Worm (Caenorhabditis elegans): ENCODE data around the gene mrp-5.
A peak's percentile ranks its signal among the peaks of the same experiment; 100 is the strongest.
"Not testable (repeated sequence)": the region's sequence is repeated elsewhere in the genome, so short reads cannot be mapped to it uniquely, and the experiment has no call there.

mrp-5 gene

ce11 chrX:14969615-14970014, 23.5 kb upstream of the mrp-5 start:
- TF ChIP-seq unc-130 (tag; optimal IDR thresholded peaks at IDR 0.05): no peak
- TF ChIP-seq ceh-88 (GFP tag; IDR thresholded peaks at IDR 0.05): no peak
- no peak for TF ChIP-seq hpl-2 (GFP tag; optimal IDR thresholded peaks at IDR 0.05)
- no peak for TF ChIP-seq ceh-82 (tag; optimal IDR thresholded peaks at IDR 0.05)
- no peak for TF ChIP-seq aha-1 (tag; optimal IDR thresholded peaks at IDR 0.05)
- TF ChIP-seq dsc-1 (tag; optimal IDR thresholded peaks at IDR 0.05): no peak
- no peak for TF ChIP-seq nhr-20 (tag; optimal IDR thresholded peaks at IDR 0.05)
- no peak for TF ChIP-seq jun-1 (tag; optimal IDR thresholded peaks at IDR 0.05)
- TF ChIP-seq snpc-4 (tag; optimal IDR thresholded peaks at IDR 0.05): no peak
- no peak for TF ChIP-seq lin-39 (tag; optimal IDR thresholded peaks at IDR 0.05)
- no peak for TF ChIP-seq unc-30 (tag; optimal IDR thresholded peaks at IDR 0.05)
- no peak for TF ChIP-seq xbp-1 (tag; optimal IDR thresholded peaks at IDR 0.05)
- no peak for TF ChIP-seq ama-1 (optimal IDR thresholded peaks at IDR 0.05)
- TF ChIP-seq zag-1 (tag; optimal IDR thresholded peaks at IDR 0.05): no peak

- TF ChIP-seq snpc-4 (tag; optimal IDR thresholded peaks at IDR 0.05); efl-1 (optimal IDR thresholded peaks at IDR 0.05); efl-1 (GFP tag; optimal IDR thresholded peaks at IDR 0.05 in 1 of 2); unc-86 (tag; optimal IDR thresholded peaks at IDR 0.05): not testable (repeated sequence)
These were observed 20.4 kb upstream of the mrp-5 start, which contains the start of gene F20D1.22 for ce11 chrX:14966515-14966914. F20D1.22 (plus strand) TSS chrX:14966815.

ce11 chrX:14965761-14966160, 19.6 kb upstream of the mrp-5 start, which contains the start of gene F45B8.5:
F45B8.5 (plus strand) TSS chrX:14966061.
- TF ChIP-seq fos-1 (tag; optimal IDR thresholded peaks at IDR 0.05) (no peak), fkh-4 (tag; optimal IDR thresholded peaks at IDR 0.05; ENCODE audit: borderline replicate concordance) (no peak), ztf-4 (tag; optimal IDR thresholded peaks at IDR 0.05) (no peak), unc-30 (tag; optimal IDR thresholded peaks at IDR 0.05) (no peak), jun-1 (tag; optimal IDR thresholded peaks at IDR 0.05) (no peak), nhr-12 (tag; optimal IDR thresholded peaks at IDR 0.05) (no peak), nhr-90 (tag; optimal IDR thresholded peaks at IDR 0.05; ENCODE audit: poor library complexity) (no peak), unc-130 (tag; optimal IDR thresholded peaks at IDR 0.05) (no peak), hlh-4 (tag; optimal IDR thresholded peaks at IDR 0.05) (no peak), tbx-2 (tag; optimal IDR thresholded peaks at IDR 0.05) (no peak), fkh-8 (tag; optimal IDR thresholded peaks at IDR 0.05) (no peak), lin-14 (GFP tag; optimal IDR thresholded peaks at IDR 0.05) (no peak), elt-3 (tag; optimal IDR thresholded peaks at IDR 0.05) (no peak), ces-1 (GFP tag; optimal IDR thresholded peaks at IDR 0.05) (no peak), nhr-19 (GFP tag; conservative IDR thresholded peaks at IDR 0.05) (no peak), irx-1 (tag; optimal IDR thresholded peaks at IDR 0.05) (no peak)

ce11 chrX:14964253-14964652, 18.1 kb upstream of the mrp-5 start, which contains the start of gene rgs-11:
rgs-11 (plus strand) TSS chrX:14964553.
- TF ChIP-seq ztf-4 (tag; optimal IDR thresholded peaks at IDR 0.05) (no peak), nhr-28 (tag; optimal IDR thresholded peaks at IDR 0.05) (no peak), zip-4 (GFP tag; optimal IDR thresholded peaks at IDR 0.05) (no peak), nhr-76 (tag; optimal IDR thresholded peaks at IDR 0.05) (no peak), ceh-90 (tag; optimal IDR thresholded peaks at IDR 0.05) (no peak), dpl-1 (GFP tag; optimal IDR thresholded peaks at IDR 0.05) (no peak), efl-1 (optimal IDR thresholded peaks at IDR 0.05) (no peak), efl-1 (GFP tag; optimal IDR thresholded peaks at IDR 0.05 in 1 of 2) (no peak), ztf-11 (tag; optimal IDR thresholded peaks at IDR 0.05) (no peak)

- TF ChIP-seq lin-15B (tag; optimal IDR thresholded peaks at IDR 0.05): no peak
- no peak for TF ChIP-seq snpc-4 (tag; optimal IDR thresholded peaks at IDR 0.05)
- no peak for TF ChIP-seq C34B4.2 (tag; optimal IDR thresholded peaks at IDR 0.05)
- no peak for TF ChIP-seq hpl-2 (GFP tag; optimal IDR thresholded peaks at IDR 0.05)
- no peak for TF ChIP-seq blmp-1 (tag; optimal IDR thresholded peaks at IDR 0.05)
- no peak for TF ChIP-seq mab-9 (GFP tag; IDR thresholded peaks at IDR 0.05)
- TF ChIP-seq lin-14 (GFP tag; optimal IDR thresholded peaks at IDR 0.05): no peak
- no peak for TF ChIP-seq efl-1 (optimal IDR thresholded peaks at IDR 0.05)
- TF ChIP-seq efl-1 (GFP tag; optimal IDR thresholded peaks at IDR 0.05 in 1 of 2): peak in 1 of 2 experiments; percentile 39
These were observed 16.3 kb upstream of the mrp-5 start, which contains the start of gene rgs-10 for ce11 chrX:14962456-14962855. rgs-10 (plus strand) TSS chrX:14962756.
